Fruit fly (Drosophila melanogaster) Kc167 (cell line): ENCODE data around the gene CG13021.

Source experiments
- Myc ChIP-seq: fragments of >200 bp; optimal IDR thresholded peaks from 2 replicates; lab custom pipeline; 2017; ENCODE audit warnings: missing external identifiers
- Sin3A ChIP-seq: fragments of >200 bp; optimal IDR thresholded peaks from 2 replicates; lab custom pipeline; 2018; ENCODE audit warnings: missing external identifiers
- h ChIP-seq: fragments of >200 bp; optimal IDR thresholded peaks from 3 replicates; lab custom pipeline; 2018; ENCODE audit warnings: missing external identifiers
- insv ChIP-seq: fragments of >200 bp; optimal IDR thresholded peaks from 3 replicates; lab custom pipeline; 2018; ENCODE audit warnings: missing external identifiers
- psq ChIP-seq: fragments of >200 bp; optimal IDR thresholded peaks from 2 replicates; lab custom pipeline; 2017; ENCODE audit warnings: missing external identifiers
- ttk ChIP-seq: sonication (Bioruptor generic); optimal IDR thresholded peaks from 2 replicates; lab custom pipeline; 2017; ENCODE audit warnings: missing external identifiers

The CG13021 gene

dm6 chrX:3514016-3514415 lies at the start of gene CG13021:
Gene CG13021, plus strand, starts transcription at chrX:3514316.
- TF ChIP-seq h (lab: Kevin White, UChicago) (no peak), psq (lab: Kevin White, UChicago) (no peak), ttk (lab: Kevin White, UChicago) (no peak), insv (lab: Kevin White, UChicago) (no peak), Sin3A (lab: Kevin White, UChicago) (no peak), Myc (lab: Kevin White, UChicago) (no peak)

- TF ChIP-seq h (lab: Kevin White, UChicago), result no peak
- no peak for TF ChIP-seq Myc (lab: Kevin White, UChicago)
- no peak for TF ChIP-seq psq (lab: Kevin White, UChicago)
- no peak for TF ChIP-seq ttk (lab: Kevin White, UChicago)
- TF ChIP-seq insv (lab: Kevin White, UChicago), result no peak
- no peak for TF ChIP-seq Sin3A (lab: Kevin White, UChicago)
Observed at dm6 chrX:3465551-3465950, 48.6 kb upstream of the CG13021 start.

- no peak for TF ChIP-seq ttk (lab: Kevin White, UChicago)
- no peak for TF ChIP-seq Myc (lab: Kevin White, UChicago)
- no peak for TF ChIP-seq insv (lab: Kevin White, UChicago)
- TF ChIP-seq psq (lab: Kevin White, UChicago), result no peak
- TF ChIP-seq h (lab: Kevin White, UChicago), result no peak
- no peak for TF ChIP-seq Sin3A (lab: Kevin White, UChicago)
Observed at dm6 chrX:3470467-3471079, 43.5 kb upstream of the CG13021 start.

- TF ChIP-seq insv (lab: Kevin White, UChicago) (no peak), psq (lab: Kevin White, UChicago) (no peak), Sin3A (lab: Kevin White, UChicago) (no peak), ttk (lab: Kevin White, UChicago) (no peak), h (lab: Kevin White, UChicago) (no peak), Myc (lab: Kevin White, UChicago) (no peak)
Observed at dm6 chrX:3473636-3474035, 40.5 kb upstream of the CG13021 start.

dm6 chrX:3474476-3475439 lies 39.4 kb upstream of the CG13021 start, which contains the start of gene CG12206:
Gene CG12206, minus strand, starts transcription at chrX:3474524.
- TF ChIP-seq psq (lab: Kevin White, UChicago), result no peak
- TF ChIP-seq Myc (lab: Kevin White, UChicago), result no peak
- no peak for TF ChIP-seq h (lab: Kevin White, UChicago)
- no peak for TF ChIP-seq insv (lab: Kevin White, UChicago)
- no peak for TF ChIP-seq ttk (lab: Kevin White, UChicago)
- TF ChIP-seq Sin3A (lab: Kevin White, UChicago), result no peak

dm6 chrX:3476009-3476408 lies 38.1 kb upstream of the CG13021 start:
- no peak for TF ChIP-seq h (lab: Kevin White, UChicago)
- no peak for TF ChIP-seq insv (lab: Kevin White, UChicago)
- TF ChIP-seq Sin3A (lab: Kevin White, UChicago), result no peak
- no peak for TF ChIP-seq Myc (lab: Kevin White, UChicago)
- TF ChIP-seq ttk (lab: Kevin White, UChicago), result no peak

dm6 chrX:3481034-3481433 lies 33.1 kb upstream of the CG13021 start:
- no peak for TF ChIP-seq h (lab: Kevin White, UChicago)
- TF ChIP-seq psq (lab: Kevin White, UChicago), result no peak

- TF ChIP-seq h (lab: Kevin White, UChicago) (no peak), insv (lab: Kevin White, UChicago) (no peak), Myc (lab: Kevin White, UChicago) (no peak), psq (lab: Kevin White, UChicago) (no peak), Sin3A (lab: Kevin White, UChicago) (no peak), ttk (lab: Kevin White, UChicago) (no peak)
Observed at dm6 chrX:3482119-3483014, 31.7 kb upstream of the CG13021 start, which contains the start of the genes CG10804 and CG10802. Gene CG10804, minus strand, starts transcription at chrX:3482322. Gene CG10802, plus strand, starts transcription at chrX:3482965.

- TF ChIP-seq Sin3A (lab: Kevin White, UChicago) (no peak), insv (lab: Kevin White, UChicago) (no peak)
Observed at dm6 chrX:3485304-3485703, 28.8 kb upstream of the CG13021 start, which contains the start of the genes CG14270 and CG10803. Gene CG14270, minus strand, starts transcription at chrX:3485378. Gene CG10803, plus strand, starts transcription at chrX:3485650.

- TF ChIP-seq insv (lab: Kevin White, UChicago) (no peak), psq (lab: Kevin White, UChicago) (no peak)
Observed at dm6 chrX:3485871-3486270, 28.2 kb upstream of the CG13021 start.

dm6 chrX:3504251-3504650 lies 9.9 kb upstream of the CG13021 start:
- TF ChIP-seq h (lab: Kevin White, UChicago) (no peak), insv (lab: Kevin White, UChicago) (no peak)
